Fruit fly (Drosophila melanogaster) whole organism, embryonic: ENCODE results near the gene CG42764.
A peak's percentile ranks its signal among the peaks of the same experiment; 100 is the strongest.

ENCODE experiments used
- BtbVII ChIP-seq: fragments of 200-800 bp; sonication (Bioruptor generic); optimal IDR thresholded peaks from 3 replicates; lab custom pipeline; 2017; ENCODE audit warnings: missing biosample characterization, mild to moderate bottlenecking, missing genetic modification characterization
- CG10209 ChIP-seq: fragments of 200-800 bp; sonication (Bioruptor generic); optimal IDR thresholded peaks from 3 replicates; lab custom pipeline; 2017; ENCODE audit warnings: missing biosample characterization, mild to moderate bottlenecking, missing genetic modification characterization, missing genetic modification reagents
- CG11695 ChIP-seq: fragments of 200-800 bp; sonication (Bioruptor generic); IDR thresholded peaks from 3 replicates; pipeline ENCODE4 v1.3.6; 2022; ENCODE audit warnings: missing biosample characterization, missing genetic modification characterization
- CG12104 ChIP-seq: fragments of 200-800 bp; sonication (Bioruptor generic); optimal IDR thresholded peaks from 3 replicates; lab custom pipeline; 2016; ENCODE audit warnings: missing biosample characterization, missing genetic modification characterization
- CG14014 ChIP-seq: fragments of 200-800 bp; sonication (Bioruptor generic); IDR thresholded peaks from 2 replicates; pipeline ENCODE4 v1.3.6; 2022; ENCODE audit warnings: missing biosample characterization, missing genetic modification characterization
- CG14710 ChIP-seq: fragments of 200-800 bp; sonication (Bioruptor generic); optimal IDR thresholded peaks from 3 replicates; lab custom pipeline; 2019; ENCODE audit warnings: missing biosample characterization, mild to moderate bottlenecking, missing genetic modification characterization, moderate library complexity
- CG15011 ChIP-seq: fragments of 200-800 bp; sonication (Bioruptor generic); optimal IDR thresholded peaks from 3 replicates; lab custom pipeline; 2018; ENCODE audit warnings: missing biosample characterization, mild to moderate bottlenecking, missing genetic modification characterization
- CG15514 ChIP-seq: fragments of 200-800 bp; sonication (Bioruptor generic); optimal IDR thresholded peaks from 3 replicates; lab custom pipeline; 2017; ENCODE audit warnings: missing biosample characterization, missing genetic modification characterization, mild to moderate bottlenecking, moderate library complexity, missing genetic modification reagents
- CG17359 ChIP-seq: fragments of 200-800 bp; sonication (Bioruptor generic); optimal IDR thresholded peaks from 3 replicates; lab custom pipeline; 2018; ENCODE audit warnings: missing biosample characterization, mild to moderate bottlenecking, missing genetic modification characterization, moderate library complexity
- CG17612 ChIP-seq: fragments of 200-800 bp; sonication (Bioruptor generic); IDR thresholded peaks from 2 replicates; pipeline ENCODE4 v1.3.6; 2022; ENCODE audit warnings: missing biosample characterization, missing genetic modification characterization
- CG17829 ChIP-seq: fragments of 200-800 bp; optimal IDR thresholded peaks from 2 replicates; lab custom pipeline; 2019; ENCODE audit warnings: missing biosample characterization, mild to moderate bottlenecking, missing genetic modification characterization, moderate library complexity
- CG1792 ChIP-seq: fragments of 200-800 bp; sonication (Bioruptor generic); optimal IDR thresholded peaks from 2 replicates; lab custom pipeline; 2016; ENCODE audit warnings: missing biosample characterization, missing genetic modification characterization
- CG18599 ChIP-seq: fragments of 200-800 bp; sonication (Bioruptor generic); optimal IDR thresholded peaks from 3 replicates; lab custom pipeline; 2017; ENCODE audit warnings: missing biosample characterization, missing genetic modification characterization, mild to moderate bottlenecking, moderate library complexity, missing genetic modification reagents
- CG18764 ChIP-seq: fragments of 200-800 bp; sonication (Bioruptor generic); optimal IDR thresholded peaks from 3 replicates; lab custom pipeline; 2016; ENCODE audit warnings: missing biosample characterization, missing genetic modification characterization
- CG2875 ChIP-seq: fragments of 200-800 bp; sonication (Bioruptor generic); optimal IDR thresholded peaks from 2 replicates; lab custom pipeline; 2017; ENCODE audit warnings: missing biosample characterization, mild to moderate bottlenecking, missing genetic modification characterization, missing genetic modification reagents
- CG4328 ChIP-seq: fragments of 200-800 bp; sonication (Bioruptor generic); optimal IDR thresholded peaks from 3 replicates; lab custom pipeline; 2017; ENCODE audit warnings: missing biosample characterization, missing genetic modification reagents, missing genetic modification characterization
- CG4730 ChIP-seq: fragments of 200-800 bp; sonication (Bioruptor generic); IDR thresholded peaks from 2 replicates; pipeline ENCODE4 v1.3.6; 2022; ENCODE audit warnings: missing biosample characterization, missing genetic modification characterization
- CTCF ChIP-seq: fragments of 200-800 bp; sonication (Bioruptor generic); optimal IDR thresholded peaks from 2 replicates; lab custom pipeline; 2017; ENCODE audit warnings: missing biosample characterization, mild to moderate bottlenecking, missing genetic modification characterization, moderate library complexity
- Dref ChIP-seq: fragments of 200-800 bp; sonication (Bioruptor generic); IDR thresholded peaks from 2 replicates; pipeline ENCODE4 v1.3.6; 2022; ENCODE audit warnings: missing biosample characterization, missing genetic modification characterization
- Ets97D ChIP-seq: fragments of 200-800 bp; sonication (Bioruptor generic); optimal IDR thresholded peaks from 3 replicates; lab custom pipeline; 2016; ENCODE audit warnings: missing biosample characterization, missing genetic modification characterization
- Fer2 ChIP-seq: fragments of 200-800 bp; sonication (Bioruptor generic); optimal IDR thresholded peaks from 2 replicates; lab custom pipeline; 2018; ENCODE audit warnings: missing biosample characterization, mild to moderate bottlenecking, missing genetic modification characterization, moderate library complexity
- Hr78 ChIP-seq, 2 experiments: fragments of 200-800 bp in 1 of 2; fragments of >200 bp in 1 of 2; sonication (Bioruptor generic) in 1 of 2; optimal IDR thresholded peaks; 2 replicates each; lab custom pipeline; 2017 to 2019; ENCODE audit warnings: missing biosample characterization in 2 of 2, missing genetic modification characterization in 2 of 2, mild to moderate bottlenecking in 1 of 2, moderate library complexity in 1 of 2
- Kr ChIP-seq: fragments of 200-800 bp; sonication (Bioruptor generic); optimal IDR thresholded peaks from 2 replicates; lab custom pipeline; 2017; ENCODE audit warnings: missing biosample characterization, mild to moderate bottlenecking, missing genetic modification characterization
- MTF-1 ChIP-seq: fragments of 200-800 bp; sonication (Bioruptor generic); optimal IDR thresholded peaks from 2 replicates; lab custom pipeline; 2018; ENCODE audit warnings: missing biosample characterization, mild to moderate bottlenecking, missing genetic modification characterization, borderline replicate concordance
- Meics ChIP-seq: fragments of 200-800 bp; sonication (Bioruptor generic); optimal IDR thresholded peaks from 2 replicates; lab custom pipeline; 2017; ENCODE audit warnings: missing biosample characterization, mild to moderate bottlenecking, missing genetic modification characterization
- NFAT ChIP-seq: fragments of 200-800 bp; sonication (Bioruptor generic); IDR thresholded peaks from 2 replicates; pipeline ENCODE4 v1.3.6; 2022; ENCODE audit warnings: missing biosample characterization, missing genetic modification characterization
- Nf-YC ChIP-seq: fragments of 200-800 bp; optimal IDR thresholded peaks from 3 replicates; lab custom pipeline; 2019; ENCODE audit warnings: missing biosample characterization, mild to moderate bottlenecking, missing genetic modification characterization, moderate library complexity
- Oaz ChIP-seq: fragments of 200-800 bp; sonication (Bioruptor generic); IDR thresholded peaks from 2 replicates; pipeline ENCODE4 v1.3.6; 2022; ENCODE audit warnings: missing biosample characterization, missing genetic modification characterization
- Rfx ChIP-seq: fragments of 200-800 bp; sonication (Bioruptor generic); IDR thresholded peaks from 2 replicates; pipeline ENCODE4 v1.3.6; 2022; ENCODE audit warnings: missing biosample characterization, missing genetic modification characterization
- Sox100B ChIP-seq: fragments of 200-800 bp; sonication (Bioruptor generic); optimal IDR thresholded peaks from 3 replicates; lab custom pipeline; 2018; ENCODE audit warnings: missing biosample characterization, mild to moderate bottlenecking, missing genetic modification characterization
- Stat92E ChIP-seq, 3 experiments: fragments of >200 bp in 2 of 3; fragments of 200-800 bp in 1 of 3; sonication (Bioruptor generic) in 1 of 3; optimal IDR thresholded peaks; 2 replicates each; lab custom pipeline; 2017 to 2019; ENCODE audit warnings: missing biosample characterization in 3 of 3, missing genetic modification characterization in 3 of 3, mild to moderate bottlenecking in 1 of 3, moderate library complexity in 1 of 3
- Vsx1 ChIP-seq: fragments of 200-800 bp; sonication (Bioruptor generic); optimal IDR thresholded peaks from 2 replicates; lab custom pipeline; 2017; ENCODE audit warnings: missing biosample characterization, mild to moderate bottlenecking, missing genetic modification characterization, missing genetic modification reagents
- ato ChIP-seq: fragments of 200-800 bp; sonication (Bioruptor generic); IDR thresholded peaks from 2 replicates; pipeline ENCODE4 v1.3.6; 2022; ENCODE audit warnings: missing biosample characterization, missing genetic modification characterization; ENCODE audit not compliant: partially characterized antibody
- bcd ChIP-seq: fragments of 200-800 bp; sonication (Bioruptor generic); optimal IDR thresholded peaks from 2 replicates; lab custom pipeline; 2017; ENCODE audit warnings: missing biosample characterization, mild to moderate bottlenecking, missing genetic modification characterization
- caup ChIP-seq: fragments of 200-800 bp; sonication (Bioruptor generic); optimal IDR thresholded peaks from 3 replicates; lab custom pipeline; 2017; ENCODE audit warnings: missing biosample characterization, mild to moderate bottlenecking, missing genetic modification characterization, moderate library complexity; ENCODE audit not compliant: severe bottlenecking
- corto ChIP-seq: fragments of 200-800 bp; sonication (Bioruptor generic); optimal IDR thresholded peaks from 2 replicates; lab custom pipeline; 2016; ENCODE audit warnings: missing biosample characterization, mild to moderate bottlenecking, missing genetic modification characterization, moderate library complexity
- crc ChIP-seq: fragments of 200-800 bp; sonication (Bioruptor generic); optimal IDR thresholded peaks from 2 replicates; lab custom pipeline; 2016; ENCODE audit warnings: missing biosample characterization, missing genetic modification characterization
- crol ChIP-seq: fragments of 200-800 bp; sonication (Bioruptor generic); IDR thresholded peaks from 2 replicates; pipeline ENCODE4 v1.3.6; 2022; ENCODE audit warnings: missing biosample characterization, missing genetic modification characterization
- fd64A ChIP-seq: fragments of 200-800 bp; sonication (Bioruptor generic); optimal IDR thresholded peaks from 3 replicates; lab custom pipeline; 2018; ENCODE audit warnings: missing biosample characterization, mild to moderate bottlenecking, missing genetic modification characterization
- jumu ChIP-seq: fragments of 200-800 bp; sonication (Bioruptor generic); optimal IDR thresholded peaks from 3 replicates; lab custom pipeline; 2016; ENCODE audit warnings: missing biosample characterization, missing genetic modification characterization
- kni ChIP-seq: fragments of 200-800 bp; sonication (Bioruptor generic); optimal IDR thresholded peaks from 3 replicates; lab custom pipeline; 2017; ENCODE audit warnings: mild to moderate bottlenecking, missing biosample characterization, missing genetic modification reagents, missing genetic modification characterization
- knrl ChIP-seq: fragments of 200-800 bp; sonication (Bioruptor generic); IDR thresholded peaks from 3 replicates; pipeline ENCODE4 v1.3.6; 2022; ENCODE audit warnings: missing biosample characterization, missing genetic modification characterization; ENCODE audit not compliant: partially characterized antibody
- lab ChIP-seq: fragments of 200-800 bp; sonication (Bioruptor generic); optimal IDR thresholded peaks from 3 replicates; lab custom pipeline; 2017; ENCODE audit warnings: missing biosample characterization, missing genetic modification characterization, mild to moderate bottlenecking, moderate library complexity, missing genetic modification reagents
- odd ChIP-seq: fragments of 200-800 bp; sonication (Bioruptor generic); optimal IDR thresholded peaks from 2 replicates; lab custom pipeline; 2017; ENCODE audit warnings: missing biosample characterization, mild to moderate bottlenecking, missing genetic modification characterization
- rib ChIP-seq: fragments of 200-800 bp; sonication (Bioruptor generic); IDR thresholded peaks from 2 replicates; pipeline ENCODE4 v1.3.6; 2022; ENCODE audit warnings: missing biosample characterization, missing genetic modification characterization
- sim ChIP-seq: fragments of 200-800 bp; sonication (Bioruptor generic); IDR thresholded peaks from 2 replicates; pipeline ENCODE4 v1.3.6; 2022; ENCODE audit warnings: missing biosample characterization, missing genetic modification characterization
- sima ChIP-seq: fragments of 200-800 bp; sonication (Bioruptor generic); optimal IDR thresholded peaks from 2 replicates; lab custom pipeline; 2016; ENCODE audit warnings: missing biosample characterization, missing genetic modification characterization
- slbo ChIP-seq: fragments of 200-800 bp; sonication (Bioruptor generic); IDR thresholded peaks from 2 replicates; pipeline ENCODE4 v1.3.6; 2022; ENCODE audit warnings: missing biosample characterization, missing genetic modification characterization
- so ChIP-seq: fragments of 200-800 bp; sonication (Bioruptor generic); IDR thresholded peaks from 3 replicates; pipeline ENCODE4 v1.3.6; 2022; ENCODE audit warnings: missing biosample characterization, missing genetic modification characterization
- sug ChIP-seq: fragments of 200-800 bp; optimal IDR thresholded peaks from 2 replicates; lab custom pipeline; 2019; ENCODE audit warnings: missing biosample characterization, mild to moderate bottlenecking, missing genetic modification characterization, moderate library complexity
- vvl ChIP-seq: fragments of 200-800 bp; sonication (Bioruptor generic); IDR thresholded peaks from 2 replicates; pipeline ENCODE4 v1.3.6; 2022; ENCODE audit warnings: missing biosample characterization, missing genetic modification characterization

Gene CG42764

dm6 chr3L:20447957-20448356 lies 17.9 kb downstream of the CG42764 start (continued):
- TF ChIP-seq vvl (no peak), so (GFP tag; lab: Robert Waterston, UW) (peak; percentile 12; the same call in 1 of the 3 replicates), kni (GFP tag; lab: Kevin White, UChicago) (no peak), BtbVII (GFP tag; lab: Kevin White, UChicago) (peak; percentile 82), Vsx1 (GFP tag; lab: Kevin White, UChicago) (peak; percentile 69), CG17829 (no peak), sim (GFP tag; lab: Robert Waterston, UW) (no peak), Kr (GFP tag; lab: Kevin White, UChicago) (peak; percentile 32), sima (GFP tag; lab: Kevin White, UChicago) (no peak), Oaz (no peak), odd (GFP tag; lab: Kevin White, UChicago) (peak; percentile 62), ato (GFP tag; lab: Robert Waterston, UW) (no peak), CG17612 (GFP tag; lab: Robert Waterston, UW) (no peak), slbo (GFP tag; lab: Robert Waterston, UW) (no peak), Fer2 (tag; lab: Kevin White, UChicago) (peak; percentile 28), CG14014 (GFP tag; lab: Robert Waterston, UW) (no peak), MTF-1 (GFP tag; lab: Kevin White, UChicago) (peak; percentile 80), CG18599 (GFP tag; lab: Kevin White, UChicago) (peak; percentile 52), knrl (GFP tag; lab: Robert Waterston, UW) (no peak), CG10209 (GFP tag; lab: Kevin White, UChicago) (peak; percentile 39), jumu (no peak), CG18764 (no peak), Nf-YC (no peak), CG14710 (tag; lab: Kevin White, UChicago) (no peak), NFAT (no peak), CG1792 (GFP tag; lab: Kevin White, UChicago) (no peak), CTCF (GFP tag; lab: Kevin White, UChicago) (no peak), Dref (GFP tag; lab: Robert Waterston, UW) (no peak), Ets97D (no peak), crc (GFP tag; lab: Kevin White, UChicago) (no peak), CG2875 (GFP tag; lab: Kevin White, UChicago) (no peak), CG11695 (GFP tag; lab: Robert Waterston, UW) (0 out of 3 replicates have a peak, but pooled peaks have one; percentile 30), CG15011 (GFP tag; lab: Kevin White, UChicago) (no peak), crol (GFP tag; lab: Robert Waterston, UW) (no peak), Stat92E (GFP tag; optimal IDR thresholded peaks at IDR 0.05; lab: Kevin White, UChicago) (peak in 1 of 3 experiments; percentile 38), rib (GFP tag; lab: Robert Waterston, UW) (no peak), Rfx (GFP tag; lab: Robert Waterston, UW) (peak; percentile 25; the same call in 1 of the 2 replicates), CG12104 (GFP tag; lab: Kevin White, UChicago) (no peak), bcd (GFP tag; lab: Kevin White, UChicago) (no peak), Hr78 (GFP tag; optimal IDR thresholded peaks at IDR 0.05; lab: Kevin White, UChicago) (no peak), CG4328 (GFP tag; lab: Kevin White, UChicago) (peak; percentile 6), Meics (GFP tag; lab: Kevin White, UChicago) (peak; percentile 48), caup (peak; percentile 71), CG17359 (tag; lab: Kevin White, UChicago) (peak; percentile 16), fd64A (GFP tag; lab: Kevin White, UChicago) (peak; percentile 1), Sox100B (GFP tag; lab: Kevin White, UChicago) (peak; percentile 54), CG15514 (GFP tag; lab: Kevin White, UChicago) (peak; percentile 61), sug (tag; lab: Kevin White, UChicago) (no peak), corto (GFP tag; lab: Kevin White, UChicago) (no peak), CG4730 (GFP tag; lab: Robert Waterston, UW) (no peak), lab (GFP tag; lab: Kevin White, UChicago) (peak; percentile 84)
